Fruit fly (Drosophila melanogaster): Measurements from ENCODE around the gene mei-218.

The mei-218 gene

DNA sequence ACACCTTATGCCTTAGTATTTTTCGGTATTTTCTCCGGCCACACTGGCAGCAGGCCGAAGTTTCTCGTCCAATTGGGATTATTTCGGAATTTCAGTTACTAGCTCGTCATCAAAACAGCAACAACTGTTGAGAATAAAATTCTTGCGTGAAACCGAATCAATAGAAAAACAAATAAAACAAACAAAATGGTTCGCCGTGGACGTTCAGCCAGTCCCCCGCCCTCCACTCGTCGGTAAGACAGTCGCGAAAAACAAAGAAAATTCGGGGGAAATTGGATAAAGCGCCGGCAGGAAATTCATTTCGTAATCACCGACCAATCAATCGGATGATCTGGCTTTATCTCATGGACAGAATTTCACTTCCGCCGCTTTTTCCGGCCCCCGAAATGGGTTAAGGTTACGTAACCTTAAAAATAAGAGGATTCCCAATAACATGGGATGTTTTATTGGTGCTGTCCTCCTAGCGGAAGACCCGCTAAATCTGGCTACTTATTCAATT, 6.2 kb upstream of the mei-218 start, which contains the start of gene Chchd2:
Gene Chchd2 (plus strand): TSS at position 51 of the 499 bp plus-strand sequence.
- peak; percentile 36 for TF ChIP-seq Sp1 (GFP tag; optimal IDR thresholded peaks at IDR 0.05)
- no peak for TF ChIP-seq Hr78 (GFP tag; optimal IDR thresholded peaks at IDR 0.05)
- no peak for TF ChIP-seq Rel (GFP tag; optimal IDR thresholded peaks at IDR 0.05)
- peak; percentile 84 for TF ChIP-seq Rel (tag; optimal IDR thresholded peaks at IDR 0.05)

DNA sequence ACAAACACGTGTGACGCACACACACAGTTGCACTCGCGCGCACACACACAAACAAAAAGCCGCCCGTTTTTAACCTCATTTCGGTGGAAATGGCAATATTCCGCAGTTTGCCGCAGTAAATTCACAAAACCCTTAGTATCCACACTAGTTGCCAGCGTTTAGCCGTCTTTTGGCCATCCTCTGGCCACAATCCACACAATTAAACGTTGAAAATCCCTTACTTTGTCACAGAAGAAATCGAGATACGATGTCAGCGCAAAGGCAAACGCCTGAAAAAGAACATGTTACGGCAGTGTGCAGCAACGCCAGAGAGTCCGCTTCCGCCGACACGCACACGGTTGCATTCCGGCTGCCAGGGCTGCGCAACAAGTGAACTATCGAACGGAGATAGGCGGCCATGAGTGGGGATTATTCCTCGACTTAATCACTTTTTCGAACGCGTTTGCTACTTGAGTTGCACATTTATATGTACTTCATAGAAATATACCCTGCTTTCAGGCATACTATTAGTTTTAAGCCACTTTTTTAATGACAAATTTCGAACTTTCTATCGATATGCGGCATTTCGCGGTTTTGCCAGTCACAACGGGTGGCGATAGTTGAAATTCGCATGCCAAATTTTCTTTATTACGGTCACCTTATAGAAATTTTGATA, 5.3 kb upstream of the mei-218 start, which contains the start of gene RpS5a:
Gene RpS5a (minus strand): TSS at position 282 of the 655 bp plus-strand sequence.
- peak; percentile 65 for TF ChIP-seq ey (GFP tag; optimal IDR thresholded peaks at IDR 0.05)
- TF ChIP-seq Abd-B (GFP tag; optimal IDR thresholded peaks at IDR 0.05): no peak
- peak in 1 of 2 experiments; percentile 76 for TF ChIP-seq foxo (GFP tag; optimal IDR thresholded peaks at IDR 0.05)
- peak; percentile 16 for TF ChIP-seq Jra (GFP tag; optimal IDR thresholded peaks at IDR 0.05)
- peak; percentile 26 for TF ChIP-seq dsf (GFP tag; optimal IDR thresholded peaks at IDR 0.05; ENCODE audit: borderline replicate concordance)
- TF ChIP-seq Vsx2 (GFP tag; optimal IDR thresholded peaks at IDR 0.05; ENCODE audit: partially characterized antibody): no peak
- peak; percentile 91 for TF ChIP-seq CG9705 (GFP tag; optimal IDR thresholded peaks at IDR 0.05)
- TF ChIP-seq CG32264 (GFP tag; optimal IDR thresholded peaks at IDR 0.05): peak; percentile 16
- TF ChIP-seq pan (optimal IDR thresholded peaks at IDR 0.05): no peak
- TF ChIP-seq psq (GFP tag; optimal IDR thresholded peaks at IDR 0.05): peak; percentile 53
- TF ChIP-seq CrebA (GFP tag; optimal IDR thresholded peaks at IDR 0.05; ENCODE audit: borderline replicate concordance): no peak
- TF ChIP-seq dmrt93B (GFP tag; optimal IDR thresholded peaks at IDR 0.05): peak; percentile 95
- TF ChIP-seq Dif (GFP tag; optimal IDR thresholded peaks at IDR 0.05; ENCODE audit: partially characterized antibody): no peak
- no peak for TF ChIP-seq Mio (GFP tag; optimal IDR thresholded peaks at IDR 0.05)
- TF ChIP-seq brk (GFP tag; optimal IDR thresholded peaks at IDR 0.05): no peak
- peak; percentile 66 for TF ChIP-seq woc (GFP tag; optimal IDR thresholded peaks at IDR 0.05)
- TF ChIP-seq Sp1 (GFP tag; optimal IDR thresholded peaks at IDR 0.05): peak; percentile 83
- TF ChIP-seq GATAd (GFP tag; optimal IDR thresholded peaks at IDR 0.05): peak; percentile 48
- TF ChIP-seq Hr83 (GFP tag; optimal IDR thresholded peaks at IDR 0.05; ENCODE audit: poor library complexity, severe bottlenecking): peak; percentile 58
- no peak for TF ChIP-seq usp (GFP tag; optimal IDR thresholded peaks at IDR 0.05)
- TF ChIP-seq Hr78 (GFP tag; optimal IDR thresholded peaks at IDR 0.05): peak; percentile 40
- no peak for TF ChIP-seq dl (GFP tag; optimal IDR thresholded peaks at IDR 0.05; ENCODE audit: insufficient read depth in 1 of 2, partially characterized antibody in 2 of 2)
- TF ChIP-seq rgr (GFP tag; optimal IDR thresholded peaks at IDR 0.05): peak; percentile 80
- no peak for TF ChIP-seq lola (GFP tag; optimal IDR thresholded peaks at IDR 0.05)
- peak; percentile 76 for TF ChIP-seq sv (GFP tag; optimal IDR thresholded peaks at IDR 0.05)
- TF ChIP-seq h (GFP tag; optimal IDR thresholded peaks at IDR 0.05): peak; percentile 78
- TF ChIP-seq Myc (optimal IDR thresholded peaks at IDR 0.05): no peak
- no peak for TF ChIP-seq tai (GFP tag; optimal IDR thresholded peaks at IDR 0.05)
- no peak for TF ChIP-seq Dfd (GFP tag; optimal IDR thresholded peaks at IDR 0.05)
- TF ChIP-seq Rel (GFP tag; optimal IDR thresholded peaks at IDR 0.05): no peak
- TF ChIP-seq Rel (tag; optimal IDR thresholded peaks at IDR 0.05): peak; percentile 68
- peak; percentile 60 for TF ChIP-seq N (GFP tag; optimal IDR thresholded peaks at IDR 0.05)
- peak; percentile 51 for TF ChIP-seq OdsH (GFP tag; optimal IDR thresholded peaks at IDR 0.05)
- peak; percentile 72 for TF ChIP-seq fru (GFP tag; optimal IDR thresholded peaks at IDR 0.05)
- peak; percentile 80 for TF ChIP-seq HLH106 (tag; optimal IDR thresholded peaks at IDR 0.05)
- TF ChIP-seq sage (GFP tag; optimal IDR thresholded peaks at IDR 0.05): no peak
- TF ChIP-seq br (GFP tag; optimal IDR thresholded peaks at IDR 0.05): peak; percentile 70
- peak; percentile 70 for TF ChIP-seq Hnf4 (GFP tag; optimal IDR thresholded peaks at IDR 0.05)
- no peak for TF ChIP-seq jim (GFP tag; optimal IDR thresholded peaks at IDR 0.05)
